Worm (Caenorhabditis elegans) whole organism, L1 larva: ENCODE results near the gene nsph-4.2.
A peak's percentile ranks its signal among the peaks of the same experiment; 100 is the strongest.

ENCODE experiments used
- C04F5.9 ChIP-seq: sonication (generic microtip); optimal IDR thresholded peaks from 2 replicates; lab custom pipeline; 2016; ENCODE audit warnings: missing genetic modification characterization, missing compliant biosample characterization
- C16A3.4 ChIP-seq: fragments of 150-350 bp; optimal IDR thresholded peaks from 2 replicates; lab custom pipeline; 2014; ENCODE audit warnings: missing biosample characterization, missing genetic modification characterization
- C34B4.2 ChIP-seq: sonication (generic microtip); optimal IDR thresholded peaks from 2 replicates; lab custom pipeline; 2017; ENCODE audit warnings: mild to moderate bottlenecking, missing genetic modification characterization, missing compliant biosample characterization
- F16B12.6 ChIP-seq: fragments of 150-350 bp; optimal IDR thresholded peaks from 2 replicates; lab custom pipeline; 2014; ENCODE audit warnings: missing biosample characterization, missing genetic modification characterization
- alr-1 ChIP-seq: fragments of 200-800 bp; sonication (Bioruptor generic); optimal IDR thresholded peaks from 2 replicates; lab custom pipeline; 2018; ENCODE audit warnings: borderline replicate concordance, mild to moderate bottlenecking, missing genetic modification characterization, missing compliant biosample characterization
- aly-2 ChIP-seq: fragments of 150-350 bp; optimal IDR thresholded peaks from 2 replicates; lab custom pipeline; 2014; ENCODE audit warnings: missing biosample characterization, missing genetic modification characterization
- ceh-82 ChIP-seq, 3 experiments: fragments of 150-350 bp in 1 of 3; sonication (generic microtip) in 2 of 3; optimal IDR thresholded peaks; 2 replicates each; lab custom pipeline; 2014 to 2017; ENCODE audit warnings: missing biosample characterization in 3 of 3, missing genetic modification characterization in 3 of 3
- ceh-88 ChIP-seq: fragments of 200-800 bp; sonication (Bioruptor generic); IDR thresholded peaks from 2 replicates; pipeline ENCODE4 v1.3.6; 2022; ENCODE audit warnings: missing genetic modification characterization, missing compliant biosample characterization
- ceh-90 ChIP-seq: sonication (generic microtip); optimal IDR thresholded peaks from 2 replicates; lab custom pipeline; 2016; ENCODE audit warnings: missing genetic modification characterization, missing compliant biosample characterization
- dsc-1 ChIP-seq: sonication (generic microtip); optimal IDR thresholded peaks from 2 replicates; lab custom pipeline; 2016; ENCODE audit warnings: mild to moderate bottlenecking, missing genetic modification characterization, missing compliant biosample characterization
- efl-1 ChIP-seq, 4 experiments: fragments of 150-350 bp; optimal IDR thresholded peaks in 3 of 4; peaks in 1 of 4; 1 replicate in 1 of 4; 2 replicates in 3 of 4; lab custom pipeline; 2014; ENCODE audit warnings: missing biosample characterization in 2 of 4, missing genetic modification characterization in 2 of 4, missing genetic modification reagents in 2 of 4
- egl-13 ChIP-seq: sonication (generic microtip); optimal IDR thresholded peaks from 2 replicates; lab custom pipeline; 2016; ENCODE audit warnings: missing genotype, missing genetic modification reagents, missing genetic modification characterization, missing compliant biosample characterization
- egl-27 ChIP-seq, 2 experiments: fragments of 150-350 bp in 1 of 2; sonication (generic microtip); optimal IDR thresholded peaks; 3 replicates each; lab custom pipeline; 2017 to 2018; ENCODE audit warnings: missing biosample characterization in 2 of 2, missing genetic modification characterization in 2 of 2, missing genetic modification reagents in 2 of 2
- elt-3 ChIP-seq, 6 experiments: fragments of 150-350 bp in 1 of 6; sonication (generic microtip); optimal IDR thresholded peaks; 2 replicates each; lab custom pipeline; 2017 to 2018; ENCODE audit warnings: missing biosample characterization in 6 of 6, missing genetic modification characterization in 6 of 6, inconsistent platforms in 1 of 6
- ets-5 ChIP-seq: fragments of 200-800 bp; sonication (Bioruptor generic); IDR thresholded peaks from 2 replicates; pipeline ENCODE4 v1.3.6; 2022; ENCODE audit warnings: missing genetic modification characterization, missing compliant biosample characterization
- fkh-10 ChIP-seq: sonication (generic microtip); optimal IDR thresholded peaks from 2 replicates; lab custom pipeline; 2017; ENCODE audit warnings: missing biosample characterization, missing genetic modification reagents, missing genetic modification characterization
- fkh-8 ChIP-seq: sonication (generic microtip); optimal IDR thresholded peaks from 2 replicates; lab custom pipeline; 2016; ENCODE audit warnings: mild to moderate bottlenecking, missing genetic modification characterization, missing compliant biosample characterization
- grh-1 ChIP-seq: fragments of 200-800 bp; sonication (Bioruptor generic); IDR thresholded peaks from 2 replicates; pipeline ENCODE4 v1.3.6; 2022; ENCODE audit warnings: missing genetic modification reagents, missing genetic modification characterization, missing compliant biosample characterization
- hlh-17 ChIP-seq: fragments of 200-800 bp; sonication (Bioruptor generic); optimal IDR thresholded peaks from 2 replicates; lab custom pipeline; 2018; ENCODE audit warnings: missing genetic modification characterization, mild to moderate bottlenecking, missing compliant biosample characterization, moderate library complexity, borderline replicate concordance
- irx-1 ChIP-seq: sonication (generic microtip); optimal IDR thresholded peaks from 2 replicates; lab custom pipeline; 2016; ENCODE audit warnings: missing genetic modification characterization, missing compliant biosample characterization
- isw-1 ChIP-seq: fragments of 200-800 bp; sonication (Bioruptor generic); IDR thresholded peaks from 2 replicates; pipeline ENCODE4 v1.3.6; 2022; ENCODE audit warnings: missing genetic modification characterization, missing compliant biosample characterization
- jun-1 ChIP-seq: fragments of 150-350 bp; optimal IDR thresholded peaks from 2 replicates; lab custom pipeline; 2014; ENCODE audit warnings: missing biosample characterization, missing genetic modification reagents, missing genetic modification characterization
- lin-13 ChIP-seq: fragments of 150-350 bp; optimal IDR thresholded peaks from 2 replicates; lab custom pipeline; 2014; ENCODE audit warnings: missing biosample characterization, missing genetic modification reagents, missing genetic modification characterization
- lin-15B ChIP-seq: fragments of 150-350 bp; sonication (generic microtip); optimal IDR thresholded peaks from 3 replicates; lab custom pipeline; 2014; ENCODE audit warnings: missing biosample characterization, missing genetic modification characterization
- lir-3 ChIP-seq: sonication (generic microtip); optimal IDR thresholded peaks from 2 replicates; lab custom pipeline; 2016; ENCODE audit warnings: mild to moderate bottlenecking, missing genetic modification characterization, moderate library complexity, missing compliant biosample characterization; ENCODE audit not compliant: poor library complexity
- lsy-2 ChIP-seq, 2 experiments: fragments of 150-350 bp; optimal IDR thresholded peaks; 2 replicates each; lab custom pipeline; 2014; ENCODE audit warnings: missing biosample characterization in 2 of 2, missing genetic modification characterization in 2 of 2
- mab-9 ChIP-seq: fragments of 200-800 bp; sonication (Bioruptor generic); IDR thresholded peaks from 2 replicates; pipeline ENCODE4 v1.3.6; 2022; ENCODE audit warnings: missing genetic modification reagents, missing genetic modification characterization, missing compliant biosample characterization
- nhr-19 ChIP-seq: fragments of 200-800 bp; sonication (Bioruptor generic); conservative IDR thresholded peaks from 2 replicates; pipeline ENCODE4 v1.3.6; 2022; ENCODE audit warnings: missing genetic modification characterization, missing compliant biosample characterization
- nhr-20 ChIP-seq: sonication (generic microtip); optimal IDR thresholded peaks from 2 replicates; lab custom pipeline; 2016; ENCODE audit warnings: mild to moderate bottlenecking, missing genetic modification characterization, missing compliant biosample characterization
- nhr-76 ChIP-seq: sonication (generic microtip); optimal IDR thresholded peaks from 2 replicates; lab custom pipeline; 2017; ENCODE audit warnings: missing biosample characterization, missing genetic modification characterization
- nhr-84 ChIP-seq: sonication (generic microtip); optimal IDR thresholded peaks from 2 replicates; lab custom pipeline; 2017; ENCODE audit warnings: missing biosample characterization, missing genetic modification characterization
- nhr-90 ChIP-seq: sonication (generic microtip); optimal IDR thresholded peaks from 2 replicates; lab custom pipeline; 2016; ENCODE audit warnings: mild to moderate bottlenecking, missing genetic modification characterization, missing compliant biosample characterization; ENCODE audit not compliant: poor library complexity
- pag-3 ChIP-seq: sonication (generic microtip); optimal IDR thresholded peaks from 2 replicates; lab custom pipeline; 2017; ENCODE audit warnings: missing genetic modification characterization, mild to moderate bottlenecking, missing compliant biosample characterization, antibody characterized with exemption, borderline replicate concordance; ENCODE audit not compliant: insufficient read depth
- pax-3 ChIP-seq: fragments of 200-800 bp; sonication (Bioruptor generic); optimal IDR thresholded peaks from 2 replicates; lab custom pipeline; 2018; ENCODE audit warnings: mild to moderate bottlenecking, missing genetic modification characterization, moderate library complexity, missing compliant biosample characterization
- rnt-1 ChIP-seq: sonication (generic microtip); optimal IDR thresholded peaks from 2 replicates; lab custom pipeline; 2016; ENCODE audit warnings: mild to moderate bottlenecking, missing genetic modification characterization, moderate library complexity, missing compliant biosample characterization
- skn-1 ChIP-seq: fragments of 150-350 bp; optimal IDR thresholded peaks from 2 replicates; lab custom pipeline; 2014; ENCODE audit warnings: missing biosample characterization, missing genetic modification characterization
- snu-23 ChIP-seq: sonication (generic microtip); optimal IDR thresholded peaks from 2 replicates; lab custom pipeline; 2016; ENCODE audit warnings: missing genetic modification characterization, missing compliant biosample characterization
- sptf-1 ChIP-seq: fragments of 150-350 bp; optimal IDR thresholded peaks from 2 replicates; lab custom pipeline; 2014; ENCODE audit warnings: missing biosample characterization, missing genetic modification characterization
- swsn-7 ChIP-seq: sonication (generic microtip); optimal IDR thresholded peaks from 2 replicates; lab custom pipeline; 2016; ENCODE audit warnings: missing genetic modification characterization, missing compliant biosample characterization
- tbx-2 ChIP-seq: sonication (generic microtip); optimal IDR thresholded peaks from 2 replicates; lab custom pipeline; 2016; ENCODE audit warnings: missing genetic modification characterization, missing compliant biosample characterization
- tlp-1 ChIP-seq: fragments of 150-350 bp; optimal IDR thresholded peaks from 2 replicates; lab custom pipeline; 2014; ENCODE audit warnings: missing biosample characterization, missing genetic modification characterization
- vab-15 ChIP-seq: sonication (generic microtip); optimal IDR thresholded peaks from 2 replicates; lab custom pipeline; 2017; ENCODE audit warnings: missing genotype, mild to moderate bottlenecking, missing genetic modification characterization, missing compliant biosample characterization
- xbp-1 ChIP-seq: sonication (generic microtip); optimal IDR thresholded peaks from 2 replicates; lab custom pipeline; 2016; ENCODE audit warnings: missing genetic modification characterization, missing compliant biosample characterization
- zag-1 ChIP-seq: fragments of 150-350 bp; optimal IDR thresholded peaks from 2 replicates; lab custom pipeline; 2014; ENCODE audit warnings: missing biosample characterization, missing genetic modification characterization

Gene nsph-4.2

ce11 chrIV:5169335-5169734 is 49.3 kb upstream of the nsph-4.2 start (continued):
- TF ChIP-seq C16A3.4 (tag; lab: Kevin White, UChicago) = no peak

ce11 chrIV:5171994-5172528 is 46.5 kb upstream of the nsph-4.2 start:
- TF ChIP-seq irx-1 (tag; lab: Kevin White, UChicago) (no peak), fkh-10 (GFP tag; lab: Kevin White, UChicago) (no peak), xbp-1 (tag; lab: Kevin White, UChicago) (no peak), vab-15 (no peak), efl-1 (optimal IDR thresholded peaks at IDR 0.05; lab: Kevin White, UChicago) (no peak), efl-1 (GFP tag; optimal IDR thresholded peaks at IDR 0.05 in 1 of 2; lab: Kevin White, UChicago) (peak in 1 of 2 experiments; percentile 79), dsc-1 (tag; lab: Kevin White, UChicago) (peak; percentile 63), C16A3.4 (tag; lab: Kevin White, UChicago) (no peak), nhr-90 (tag; lab: Kevin White, UChicago) (no peak), snu-23 (GFP tag; lab: Kevin White, UChicago) (peak; percentile 22), ceh-82 (tag; optimal IDR thresholded peaks at IDR 0.05; lab: Kevin White, UChicago) (no peak), lsy-2 (tag; optimal IDR thresholded peaks at IDR 0.05; lab: Kevin White, UChicago) (no peak), rnt-1 (peak; percentile 30), C04F5.9 (no peak), lin-13 (no peak), aly-2 (tag; lab: Kevin White, UChicago) (no peak), isw-1 (no peak), C34B4.2 (no peak), jun-1 (tag; lab: Kevin White, UChicago) (no peak), tlp-1 (tag; lab: Kevin White, UChicago) (no peak), elt-3 (tag; optimal IDR thresholded peaks at IDR 0.05; lab: Kevin White, UChicago) (no peak), fkh-8 (tag; lab: Kevin White, UChicago) (no peak), ets-5 (GFP tag; lab: Robert Waterston, UW) (no peak), egl-27 (tag; optimal IDR thresholded peaks at IDR 0.05; lab: Kevin White, UChicago) (no peak), lir-3 (tag; lab: Kevin White, UChicago) (no peak), pax-3 (no peak)

ce11 chrIV:5173032-5173431 is 45.6 kb upstream of the nsph-4.2 start, which contains the start of gene lam-1:
TSS of gene lam-1 (plus strand) at chrIV:5173332.
- no peak for TF ChIP-seq fkh-10 (GFP tag; lab: Kevin White, UChicago)
- no peak for TF ChIP-seq tbx-2
- TF ChIP-seq lsy-2 (tag; optimal IDR thresholded peaks at IDR 0.05; lab: Kevin White, UChicago) = no peak
- no peak for TF ChIP-seq ceh-88 (GFP tag; lab: Robert Waterston, UW)
- TF ChIP-seq nhr-84 (tag; lab: Kevin White, UChicago) = no peak
- TF ChIP-seq pax-3 = no peak
- TF ChIP-seq grh-1 = no peak
- no peak for TF ChIP-seq tlp-1 (tag; lab: Kevin White, UChicago)
- no peak for TF ChIP-seq ceh-90 (tag; lab: Kevin White, UChicago)
- TF ChIP-seq ceh-82 (tag; optimal IDR thresholded peaks at IDR 0.05; lab: Kevin White, UChicago) = no peak
- TF ChIP-seq egl-13 (tag; lab: Kevin White, UChicago) = no peak
- TF ChIP-seq zag-1 (tag; lab: Kevin White, UChicago) = no peak

- TF ChIP-seq sptf-1 (tag; lab: Kevin White, UChicago) (no peak), xbp-1 (tag; lab: Kevin White, UChicago) (peak; percentile 94), nhr-20 (tag; lab: Kevin White, UChicago) (peak; percentile 96), fkh-8 (tag; lab: Kevin White, UChicago) (peak; percentile 83), mab-9 (GFP tag; lab: Robert Waterston, UW) (peak; percentile 88), F16B12.6 (tag; lab: Kevin White, UChicago) (peak; percentile 75), ceh-90 (tag; lab: Kevin White, UChicago) (peak; percentile 55), irx-1 (tag; lab: Kevin White, UChicago) (peak; percentile 93), nhr-84 (tag; lab: Kevin White, UChicago) (peak; percentile 10), pag-3 (tag; lab: Kevin White, UChicago) (peak; percentile 75), lin-15B (peak; percentile 89), skn-1 (tag; lab: Kevin White, UChicago) (peak; percentile 85), nhr-76 (tag; lab: Kevin White, UChicago) (no peak), nhr-19 (GFP tag; lab: Robert Waterston, UW) (peak; percentile 96), nhr-90 (tag; lab: Kevin White, UChicago) (peak; percentile 98), egl-13 (tag; lab: Kevin White, UChicago) (peak; percentile 93), hlh-17 (GFP tag; lab: Kevin White, UChicago) (no peak), alr-1 (tag; lab: Kevin White, UChicago) (no peak), swsn-7 (tag; lab: Kevin White, UChicago) (peak; percentile 96), jun-1 (tag; lab: Kevin White, UChicago) (peak; percentile 92), ets-5 (GFP tag; lab: Robert Waterston, UW) (no peak)
These were observed 34.8 kb upstream of the nsph-4.2 start, which contains the start of gene W03F8.4 for ce11 chrIV:5183755-5184166. TSS of gene W03F8.4 (plus strand) at chrIV:5184123.
